Fruit fly (Drosophila melanogaster): ENCODE data around the gene CG5162.

CG5162 gene

dm6 chrX:17237421-17237820 is 22.3 kb downstream of the CG5162 start (continued):
- TF ChIP-seq run (tag; optimal IDR thresholded peaks at IDR 0.05) (no peak), Sin3A (optimal IDR thresholded peaks at IDR 0.05) (no peak), MTF-1 (GFP tag; optimal IDR thresholded peaks at IDR 0.05; ENCODE audit: borderline replicate concordance) (no peak), CG1024 (GFP tag; IDR thresholded peaks at IDR 0.05) (no peak), knrl (GFP tag; IDR thresholded peaks at IDR 0.05; ENCODE audit: partially characterized antibody) (no peak), CG17612 (GFP tag; IDR thresholded peaks at IDR 0.05) (no peak), Ssrp (tag; optimal IDR thresholded peaks at IDR 0.05) (peak; percentile 41), CG12942 (GFP tag; optimal IDR thresholded peaks at IDR 0.05) (no peak), CG8944 (GFP tag; optimal IDR thresholded peaks at IDR 0.05) (no peak), CG12769 (tag; optimal IDR thresholded peaks at IDR 0.05) (no peak), CG10431 (GFP tag; optimal IDR thresholded peaks at IDR 0.05) (no peak), CG18262 (tag; optimal IDR thresholded peaks at IDR 0.05) (peak; percentile 41), CG17829 (tag; optimal IDR thresholded peaks at IDR 0.05) (peak; percentile 10), Pdp1 (GFP tag; optimal IDR thresholded peaks at IDR 0.05) (no peak), dysf (GFP tag; IDR thresholded peaks at IDR 0.05) (0 out of 3 replicates have a peak, but pooled peaks have one; percentile 5), CG16813 (GFP tag; IDR thresholded peaks at IDR 0.05; ENCODE audit: partially characterized antibody) (no peak), vnd (GFP tag; IDR thresholded peaks at IDR 0.05; ENCODE audit: partially characterized antibody) (no peak), nerfin-2 (GFP tag; IDR thresholded peaks at IDR 0.05; ENCODE audit: partially characterized antibody) (no peak), zfh1 (GFP tag; IDR thresholded peaks at IDR 0.05) (no peak), Dip2 (GFP tag; IDR thresholded peaks at IDR 0.05) (no peak), Dfd (GFP tag; optimal IDR thresholded peaks at IDR 0.05) (no peak), Eip74EF (GFP tag; optimal IDR thresholded peaks at IDR 0.05) (peak in 1 of 2 experiments; percentile 21), Rx (GFP tag; IDR thresholded peaks at IDR 0.05) (no peak), CG6175 (GFP tag; IDR thresholded peaks at IDR 0.05) (no peak), org-1 (GFP tag; optimal IDR thresholded peaks at IDR 0.05) (no peak), CG3726 (GFP tag; IDR thresholded peaks at IDR 0.05) (no peak), ewg (GFP tag; optimal IDR thresholded peaks at IDR 0.05) (peak; percentile 0), CG14050 (GFP tag; IDR thresholded peaks at IDR 0.05) (no peak), CG8478 (optimal IDR thresholded peaks at IDR 0.05) (no peak), fd102C (GFP tag; optimal IDR thresholded peaks at IDR 0.05) (no peak), CG17385 (GFP tag; optimal IDR thresholded peaks at IDR 0.05) (no peak), CG10565 (GFP tag; optimal IDR thresholded peaks at IDR 0.05) (no peak), CG33213 (GFP tag; optimal IDR thresholded peaks at IDR 0.05) (no peak), CG18764 (GFP tag; optimal IDR thresholded peaks at IDR 0.05) (no peak), CG31388 (GFP tag; optimal IDR thresholded peaks at IDR 0.05) (no peak), CG7556 (GFP tag; optimal IDR thresholded peaks at IDR 0.05) (peak; percentile 11), sisA (GFP tag; IDR thresholded peaks at IDR 0.05) (no peak), gro (GFP tag; optimal IDR thresholded peaks at IDR 0.05) (no peak), CG14014 (GFP tag; IDR thresholded peaks at IDR 0.05) (no peak), CG2875 (GFP tag; optimal IDR thresholded peaks at IDR 0.05) (no peak), ken (GFP tag; IDR thresholded peaks at IDR 0.05) (no peak), Nf-YA (GFP tag; IDR thresholded peaks at IDR 0.05) (no peak), ind (GFP tag; optimal IDR thresholded peaks at IDR 0.05) (no peak), shn (GFP tag; optimal IDR thresholded peaks at IDR 0.05) (no peak), CG14860 (GFP tag; IDR thresholded peaks at IDR 0.05; ENCODE audit: partially characterized antibody) (no peak), Lpt (GFP tag; optimal IDR thresholded peaks at IDR 0.05) (no peak), Trl (optimal IDR thresholded peaks at IDR 0.05) (no peak), Trl (GFP tag; optimal IDR thresholded peaks at IDR 0.05) (no peak), CHES-1-like (GFP tag; optimal IDR thresholded peaks at IDR 0.05) (no peak), mam (GFP tag; optimal IDR thresholded peaks at IDR 0.05) (no peak), bsh (GFP tag; optimal IDR thresholded peaks at IDR 0.05) (peak; percentile 22 to 38), NFAT (GFP tag; IDR thresholded peaks at IDR 0.05) (no peak), Antp (GFP tag; optimal IDR thresholded peaks at IDR 0.05) (no peak)
